Fruit fly (Drosophila melanogaster) whole organism, embryonic: ENCODE results near the gene CG10845.
A peak's percentile ranks its signal among the peaks of the same experiment; 100 is the strongest.

Source experiments
- Bdp1 ChIP-seq: fragments of 200-800 bp; sonication (Bioruptor generic); optimal IDR thresholded peaks from 3 replicates; lab custom pipeline; 2016; ENCODE audit warnings: missing biosample characterization, missing genetic modification characterization
- CG10209 ChIP-seq: fragments of 200-800 bp; sonication (Bioruptor generic); optimal IDR thresholded peaks from 3 replicates; lab custom pipeline; 2017; ENCODE audit warnings: missing biosample characterization, mild to moderate bottlenecking, missing genetic modification characterization, missing genetic modification reagents
- CG10274 ChIP-seq: fragments of 200-800 bp; sonication (Bioruptor generic); optimal IDR thresholded peaks from 3 replicates; lab custom pipeline; 2017; ENCODE audit warnings: missing biosample characterization, mild to moderate bottlenecking, missing genetic modification characterization
- CG10321 ChIP-seq: fragments of 200-800 bp; sonication (Bioruptor generic); IDR thresholded peaks from 2 replicates; pipeline ENCODE4 v1.3.6; 2022; ENCODE audit warnings: missing biosample characterization, missing genetic modification characterization
- CG11085 ChIP-seq: fragments of 200-800 bp; sonication (Bioruptor generic); IDR thresholded peaks from 2 replicates; pipeline ENCODE4 v1.3.6; 2022; ENCODE audit warnings: missing biosample characterization, missing genetic modification characterization
- CG11093 ChIP-seq: fragments of 200-800 bp; sonication (Bioruptor generic); IDR thresholded peaks from 3 replicates; pipeline ENCODE4 v1.3.6; 2022; ENCODE audit warnings: missing biosample characterization, missing genetic modification characterization
- CG12155 ChIP-seq: fragments of 200-800 bp; sonication (Bioruptor generic); optimal IDR thresholded peaks from 3 replicates; lab custom pipeline; 2016; ENCODE audit warnings: missing biosample characterization, missing genetic modification characterization
- CG12391 ChIP-seq: fragments of 200-800 bp; sonication (Bioruptor generic); optimal IDR thresholded peaks from 3 replicates; lab custom pipeline; 2018; ENCODE audit warnings: missing biosample characterization, mild to moderate bottlenecking, missing genetic modification characterization, moderate library complexity
- CG12744 ChIP-seq: fragments of 200-800 bp; sonication (Bioruptor generic); optimal IDR thresholded peaks from 2 replicates; lab custom pipeline; 2016; ENCODE audit warnings: missing biosample characterization, missing genetic modification characterization
- CG14965 ChIP-seq: fragments of 200-800 bp; sonication (Bioruptor generic); optimal IDR thresholded peaks from 2 replicates; lab custom pipeline; 2016; ENCODE audit warnings: missing biosample characterization, missing genetic modification characterization, borderline replicate concordance
- CG1602 ChIP-seq: fragments of 200-800 bp; sonication (Bioruptor generic); optimal IDR thresholded peaks from 3 replicates; lab custom pipeline; 2016; ENCODE audit warnings: missing biosample characterization, missing genetic modification characterization
- CG17186 ChIP-seq: fragments of 200-800 bp; sonication (Bioruptor generic); optimal IDR thresholded peaks from 3 replicates; lab custom pipeline; 2017; ENCODE audit warnings: missing biosample characterization, missing genetic modification reagents, missing genetic modification characterization
- CG17328 ChIP-seq: fragments of 200-800 bp; sonication (Bioruptor generic); IDR thresholded peaks from 2 replicates; pipeline ENCODE4 v1.3.6; 2022; ENCODE audit warnings: missing biosample characterization, missing genetic modification characterization
- CG17361 ChIP-seq: fragments of 200-800 bp; sonication (Bioruptor generic); IDR thresholded peaks from 3 replicates; pipeline ENCODE4 v1.3.6; 2022; ENCODE audit warnings: missing biosample characterization, missing genetic modification characterization
- CG17829 ChIP-seq: fragments of 200-800 bp; optimal IDR thresholded peaks from 2 replicates; lab custom pipeline; 2019; ENCODE audit warnings: missing biosample characterization, mild to moderate bottlenecking, missing genetic modification characterization, moderate library complexity
- CG18619 ChIP-seq: fragments of 200-800 bp; sonication (Bioruptor generic); optimal IDR thresholded peaks from 3 replicates; lab custom pipeline; 2017; ENCODE audit warnings: missing biosample characterization, mild to moderate bottlenecking, missing genetic modification characterization
- CG18764 ChIP-seq: fragments of 200-800 bp; sonication (Bioruptor generic); optimal IDR thresholded peaks from 3 replicates; lab custom pipeline; 2016; ENCODE audit warnings: missing biosample characterization, missing genetic modification characterization
- CG2116 ChIP-seq: fragments of 200-800 bp; sonication (Bioruptor generic); optimal IDR thresholded peaks from 3 replicates; lab custom pipeline; 2018; ENCODE audit warnings: missing biosample characterization, mild to moderate bottlenecking, missing genetic modification characterization
- CG2712 ChIP-seq: fragments of 200-800 bp; optimal IDR thresholded peaks from 3 replicates; lab custom pipeline; 2019; ENCODE audit warnings: missing biosample characterization, mild to moderate bottlenecking, missing genetic modification characterization, moderate library complexity
- CG30020 ChIP-seq: fragments of 200-800 bp; optimal IDR thresholded peaks from 2 replicates; lab custom pipeline; 2019; ENCODE audit warnings: missing biosample characterization, mild to moderate bottlenecking, missing genetic modification characterization, moderate library complexity
- CG30403 ChIP-seq: fragments of 200-800 bp; sonication (Bioruptor generic); optimal IDR thresholded peaks from 3 replicates; lab custom pipeline; 2016; ENCODE audit warnings: missing biosample characterization, missing genetic modification characterization
- CG32767 ChIP-seq: fragments of 200-800 bp; sonication (Bioruptor generic); IDR thresholded peaks from 2 replicates; pipeline ENCODE4 v1.3.6; 2022; ENCODE audit warnings: missing biosample characterization, missing genetic modification characterization
- CG4404 ChIP-seq: fragments of 200-800 bp; sonication (Bioruptor generic); IDR thresholded peaks from 2 replicates; pipeline ENCODE4 v1.3.6; 2022; ENCODE audit warnings: missing biosample characterization, missing genetic modification characterization
- CG4617 ChIP-seq: fragments of 200-800 bp; sonication (Bioruptor generic); optimal IDR thresholded peaks from 3 replicates; lab custom pipeline; 2016; ENCODE audit warnings: missing biosample characterization, missing genetic modification characterization, borderline replicate concordance
- CG6683 ChIP-seq: fragments of 200-800 bp; sonication (Bioruptor generic); optimal IDR thresholded peaks from 2 replicates; lab custom pipeline; 2017; ENCODE audit warnings: missing biosample characterization, mild to moderate bottlenecking, missing genetic modification characterization, missing genetic modification reagents
- CG6765 ChIP-seq: fragments of 200-800 bp; sonication (Bioruptor generic); optimal IDR thresholded peaks from 3 replicates; lab custom pipeline; 2017; ENCODE audit warnings: missing biosample characterization, mild to moderate bottlenecking, missing genetic modification characterization
- CG8478 ChIP-seq: fragments of >200 bp; optimal IDR thresholded peaks from 2 replicates; lab custom pipeline; 2018
- CG8765 ChIP-seq: fragments of 200-800 bp; sonication (Bioruptor generic); IDR thresholded peaks from 2 replicates; pipeline ENCODE4 v1.3.6; 2022; ENCODE audit warnings: missing biosample characterization, missing genetic modification characterization
- CG9876 ChIP-seq: fragments of 200-800 bp; sonication (Bioruptor generic); optimal IDR thresholded peaks from 2 replicates; lab custom pipeline; 2016; ENCODE audit warnings: missing biosample characterization, missing genetic modification characterization
- Dp ChIP-seq: fragments of 200-800 bp; sonication (Bioruptor generic); optimal IDR thresholded peaks from 2 replicates; lab custom pipeline; 2018; ENCODE audit warnings: missing biosample characterization, mild to moderate bottlenecking, missing genetic modification characterization, moderate library complexity
- Ets65A ChIP-seq: fragments of 200-800 bp; sonication (Bioruptor generic); peaks from one replicate; lab custom pipeline; 2016; ENCODE audit warnings: missing biosample characterization, missing genetic modification characterization
- GATAe ChIP-seq: fragments of 200-800 bp; sonication (Bioruptor generic); conservative IDR thresholded peaks from 2 replicates; pipeline ENCODE4 v1.3.6; 2022; ENCODE audit warnings: missing biosample characterization, missing genetic modification characterization
- HHEX ChIP-seq: fragments of 200-800 bp; sonication (Bioruptor generic); optimal IDR thresholded peaks from 3 replicates; lab custom pipeline; 2017; ENCODE audit warnings: missing biosample characterization, mild to moderate bottlenecking, missing genetic modification characterization, missing genetic modification reagents
- HLHmδ ChIP-seq: fragments of 200-800 bp; sonication (Bioruptor generic); optimal IDR thresholded peaks from 2 replicates; lab custom pipeline; 2018; ENCODE audit warnings: missing biosample characterization, mild to moderate bottlenecking, missing genetic modification characterization, moderate library complexity
- Hmr ChIP-seq: fragments of 200-800 bp; sonication (Bioruptor generic); optimal IDR thresholded peaks from 3 replicates; lab custom pipeline; 2017; ENCODE audit warnings: mild to moderate bottlenecking, missing biosample characterization, missing genetic modification reagents, missing genetic modification characterization
- Scr ChIP-seq: fragments of 200-800 bp; sonication (Bioruptor generic); IDR thresholded peaks from 2 replicates; pipeline ENCODE4 v1.3.6; 2022; ENCODE audit warnings: missing biosample characterization, missing genetic modification characterization; ENCODE audit not compliant: partially characterized antibody
- Ssrp ChIP-seq: fragments of 200-800 bp; sonication (Bioruptor generic); optimal IDR thresholded peaks from 2 replicates; lab custom pipeline; 2018; ENCODE audit warnings: missing biosample characterization, mild to moderate bottlenecking, missing genetic modification characterization, moderate library complexity
- dati ChIP-seq: fragments of 200-800 bp; sonication (Bioruptor generic); IDR thresholded peaks from 2 replicates; pipeline ENCODE4 v1.3.6; 2022; ENCODE audit warnings: missing biosample characterization, missing genetic modification characterization
- gem ChIP-seq: fragments of 200-800 bp; sonication (Bioruptor generic); optimal IDR thresholded peaks from 2 replicates; lab custom pipeline; 2019; ENCODE audit warnings: missing biosample characterization, mild to moderate bottlenecking, missing genetic modification characterization, moderate library complexity
- jigr1 ChIP-seq: fragments of 200-800 bp; sonication (Bioruptor generic); IDR thresholded peaks from 3 replicates; pipeline ENCODE4 v1.3.6; 2022; ENCODE audit warnings: missing biosample characterization, missing genetic modification characterization
- kay ChIP-seq: fragments of 200-800 bp; sonication (Bioruptor generic); optimal IDR thresholded peaks from 2 replicates; lab custom pipeline; 2016; ENCODE audit warnings: missing biosample characterization, missing genetic modification characterization
- nom ChIP-seq: fragments of 200-800 bp; sonication (Bioruptor generic); optimal IDR thresholded peaks from 2 replicates; lab custom pipeline; 2017; ENCODE audit warnings: missing biosample characterization, missing genetic modification characterization, mild to moderate bottlenecking, moderate library complexity, missing genetic modification reagents
- oc ChIP-seq: fragments of 200-800 bp; sonication (Bioruptor generic); optimal IDR thresholded peaks from 2 replicates; lab custom pipeline; 2018; ENCODE audit warnings: missing biosample characterization, mild to moderate bottlenecking, missing genetic modification characterization, moderate library complexity
- pfk ChIP-seq: fragments of 200-800 bp; sonication (Bioruptor generic); optimal IDR thresholded peaks from 2 replicates; lab custom pipeline; 2018; ENCODE audit warnings: missing biosample characterization, mild to moderate bottlenecking, missing genetic modification characterization, moderate library complexity
- pho ChIP-seq: fragments of 200-800 bp; sonication (Bioruptor generic); optimal IDR thresholded peaks from 2 replicates; lab custom pipeline; 2016; ENCODE audit warnings: missing biosample characterization, missing genetic modification characterization
- pita ChIP-seq: fragments of 200-800 bp; sonication (Bioruptor generic); optimal IDR thresholded peaks from 2 replicates; lab custom pipeline; 2017; ENCODE audit warnings: missing biosample characterization, mild to moderate bottlenecking, missing genetic modification characterization
- sens-2 ChIP-seq: fragments of 200-800 bp; sonication (Bioruptor generic); IDR thresholded peaks from 2 replicates; pipeline ENCODE4 v1.3.6; 2022; ENCODE audit warnings: missing biosample characterization, missing genetic modification characterization
- shn ChIP-seq: fragments of 200-800 bp; sonication (Bioruptor generic); optimal IDR thresholded peaks from 3 replicates; lab custom pipeline; 2016; ENCODE audit warnings: missing biosample characterization, missing genetic modification characterization
- sisA ChIP-seq: fragments of 200-800 bp; sonication (Bioruptor generic); IDR thresholded peaks from 2 replicates; pipeline ENCODE4 v1.3.6; 2022; ENCODE audit warnings: missing biosample characterization, missing genetic modification characterization
- trem ChIP-seq: fragments of 200-800 bp; optimal IDR thresholded peaks from 3 replicates; lab custom pipeline; 2019; ENCODE audit warnings: missing biosample characterization, mild to moderate bottlenecking, missing genetic modification characterization, moderate library complexity
- vfl ChIP-seq: fragments of 200-800 bp; sonication (Bioruptor generic); optimal IDR thresholded peaks from 2 replicates; lab custom pipeline; 2016; ENCODE audit warnings: missing biosample characterization, missing genetic modification characterization
- wdn ChIP-seq: fragments of 200-800 bp; sonication (Bioruptor generic); IDR thresholded peaks from 2 replicates; pipeline ENCODE4 v1.3.6; 2022; ENCODE audit warnings: missing biosample characterization, missing genetic modification characterization
- zfh1 ChIP-seq: fragments of 200-800 bp; sonication (Bioruptor generic); IDR thresholded peaks from 3 replicates; pipeline ENCODE4 v1.3.6; 2022; ENCODE audit warnings: missing biosample characterization, missing genetic modification characterization

The CG10845 gene

dm6 chr3R:24851429-24851828 is 49.5 kb upstream of the CG10845 start, which contains the start of gene Nct (continued):
- no peak for TF ChIP-seq nom
- no peak for TF ChIP-seq CG17361 (GFP tag; lab: Robert Waterston, UW)
- TF ChIP-seq CG30403 (GFP tag; lab: Kevin White, UChicago): no peak
- TF ChIP-seq CG8478 (lab: Kevin White, UChicago): no peak
- TF ChIP-seq Scr (GFP tag; lab: Robert Waterston, UW): peak; percentile 25; the same call in 1 of the 2 replicates
- TF ChIP-seq jigr1: no peak
- no peak for TF ChIP-seq GATAe
- peak; percentile 18 for TF ChIP-seq trem
- no peak for TF ChIP-seq CG9876
- TF ChIP-seq CG1602 (GFP tag; lab: Kevin White, UChicago): no peak
- TF ChIP-seq Hmr (GFP tag; lab: Kevin White, UChicago): no peak
- no peak for TF ChIP-seq CG17186 (GFP tag; lab: Kevin White, UChicago)
- TF ChIP-seq CG12155 (GFP tag; lab: Kevin White, UChicago): no peak
- no peak for TF ChIP-seq CG30020 (tag; lab: Kevin White, UChicago)
- peak; percentile 7 for TF ChIP-seq CG2116
- TF ChIP-seq CG10321 (GFP tag; lab: Robert Waterston, UW): no peak
- no peak for TF ChIP-seq CG10209 (GFP tag; lab: Kevin White, UChicago)
- TF ChIP-seq zfh1 (GFP tag; lab: Robert Waterston, UW): no peak
- TF ChIP-seq CG11093 (GFP tag; lab: Robert Waterston, UW): no peak
- TF ChIP-seq CG10274 (GFP tag; lab: Kevin White, UChicago): no peak
- no peak for TF ChIP-seq Ets65A (GFP tag; lab: Kevin White, UChicago)
- no peak for TF ChIP-seq wdn (GFP tag; lab: Robert Waterston, UW)
- TF ChIP-seq pita (GFP tag; lab: Kevin White, UChicago): no peak
- TF ChIP-seq gem (tag; lab: Kevin White, UChicago): no peak
- no peak for TF ChIP-seq HHEX
- no peak for TF ChIP-seq vfl (GFP tag; lab: Kevin White, UChicago)
- TF ChIP-seq HLHmδ (GFP tag; lab: Kevin White, UChicago): no peak
- no peak for TF ChIP-seq pfk (GFP tag; lab: Kevin White, UChicago)
- peak; percentile 51 for TF ChIP-seq CG4617 (GFP tag; lab: Kevin White, UChicago)
- no peak for TF ChIP-seq CG11085 (GFP tag; lab: Robert Waterston, UW)
- TF ChIP-seq CG18764 (GFP tag; lab: Kevin White, UChicago): no peak
- no peak for TF ChIP-seq CG12391 (tag; lab: Kevin White, UChicago)
- TF ChIP-seq CG8765 (GFP tag; lab: Robert Waterston, UW): no peak
- TF ChIP-seq CG17829 (tag; lab: Kevin White, UChicago): peak; percentile 1
- no peak for TF ChIP-seq CG18619 (GFP tag; lab: Kevin White, UChicago)
- TF ChIP-seq Dp (GFP tag; lab: Kevin White, UChicago): peak; percentile 60
- no peak for TF ChIP-seq Bdp1 (GFP tag; lab: Kevin White, UChicago)
- no peak for TF ChIP-seq CG12744 (GFP tag; lab: Kevin White, UChicago)
- TF ChIP-seq CG14965: no peak
- TF ChIP-seq dati: no peak
- no peak for TF ChIP-seq shn (GFP tag; lab: Kevin White, UChicago)
- TF ChIP-seq Ssrp (tag; lab: Kevin White, UChicago): no peak
- TF ChIP-seq sens-2 (GFP tag; lab: Robert Waterston, UW): no peak
- TF ChIP-seq CG6683 (GFP tag; lab: Kevin White, UChicago): no peak
- TF ChIP-seq kay (GFP tag; lab: Kevin White, UChicago): peak; percentile 1
- no peak for TF ChIP-seq sisA (GFP tag; lab: Robert Waterston, UW)
- TF ChIP-seq CG4404 (GFP tag; lab: Robert Waterston, UW): no peak
- no peak for TF ChIP-seq CG32767 (GFP tag; lab: Robert Waterston, UW)
- TF ChIP-seq CG17328 (GFP tag; lab: Robert Waterston, UW): no peak
- no peak for TF ChIP-seq CG6765
- no peak for TF ChIP-seq CG2712 (tag; lab: Kevin White, UChicago)
- TF ChIP-seq oc (tag; lab: Kevin White, UChicago): no peak
- no peak for TF ChIP-seq pho
